Worm (Caenorhabditis elegans): ENCODE data around the gene clec-83.

Gene clec-83

DNA sequence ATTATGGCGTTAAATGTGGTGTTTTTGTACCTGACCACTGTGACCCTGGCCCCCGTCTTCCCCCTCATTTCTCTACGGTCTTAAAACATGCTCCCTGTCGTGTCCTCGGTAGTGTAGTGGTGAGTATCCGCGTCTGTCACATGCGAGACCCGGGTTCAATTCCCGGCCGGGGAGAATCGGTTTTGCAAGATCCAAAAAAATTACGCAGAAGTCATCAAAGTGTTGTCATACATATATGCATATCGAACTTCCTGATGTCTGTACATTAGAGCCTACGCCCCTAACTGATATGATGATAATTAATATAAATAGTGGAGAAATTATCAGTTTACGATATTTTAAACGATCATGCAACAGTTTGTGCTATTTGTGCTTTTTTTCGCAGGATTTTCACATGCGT, 35.7 kb downstream of the clec-83 start, which contains the start of gene Y54G2A.45 (continued):
- no peak for TF ChIP-seq ceh-58 (GFP tag; IDR thresholded peaks at IDR 0.05)
- TF ChIP-seq hmg-20 (GFP tag; IDR thresholded peaks at IDR 0.05) = no peak
- TF ChIP-seq egrh-3 (GFP tag; IDR thresholded peaks at IDR 0.05) = peak; percentile 28; the same call in 1 of the 2 replicates
- no peak for TF ChIP-seq gei-17 (GFP tag; optimal IDR thresholded peaks at IDR 0.05)
- no peak for TF ChIP-seq unc-62 (GFP tag; optimal IDR thresholded peaks at IDR 0.05)
- no peak for TF ChIP-seq F10E7.11 (tag; optimal IDR thresholded peaks at IDR 0.05)
- TF ChIP-seq bed-1 (GFP tag; IDR thresholded peaks at IDR 0.05) = no peak
- TF ChIP-seq Y67H2A.10 (GFP tag; conservative IDR thresholded peaks at IDR 0.05) = no peak
- TF ChIP-seq fkh-3 (tag; optimal IDR thresholded peaks at IDR 0.05) = no peak
- peak; percentile 93 for TF ChIP-seq egl-44 (GFP tag; IDR thresholded peaks at IDR 0.05)
- TF ChIP-seq ekl-4 (GFP tag; IDR thresholded peaks at IDR 0.05) = peak; percentile 68; the same call in 1 of the 2 replicates
- peak; percentile 93 for TF ChIP-seq rpc-1 (optimal IDR thresholded peaks at IDR 0.05)
- TF ChIP-seq rpc-1 (tag; optimal IDR thresholded peaks at IDR 0.05) = peak; percentile 95
- peak; percentile 59 for TF ChIP-seq lsl-1 (GFP tag; optimal IDR thresholded peaks at IDR 0.05)
- TF ChIP-seq tbp1 (GFP tag; optimal IDR thresholded peaks at IDR 0.05) = peak; percentile 94
- no peak for TF ChIP-seq dpl-1 (GFP tag; optimal IDR thresholded peaks at IDR 0.05)
- no peak for TF ChIP-seq F39B2.1 (GFP tag; IDR thresholded peaks at IDR 0.05)
- no peak for TF ChIP-seq Y79H2A.3 (GFP tag; conservative IDR thresholded peaks at IDR 0.05)
- peak; percentile 79 for TF ChIP-seq him-1 (tag; optimal IDR thresholded peaks at IDR 0.05)
- 0 out of 2 replicates have a peak, but pooled peaks have one; percentile 38 for TF ChIP-seq Y53G8AR.9 (GFP tag; conservative IDR thresholded peaks at IDR 0.05)
- peak; percentile 63; the same call in 1 of the 2 replicates for TF ChIP-seq hsf-1 (GFP tag; IDR thresholded peaks at IDR 0.05)
- TF ChIP-seq lsy-27 (tag; optimal IDR thresholded peaks at IDR 0.05; ENCODE audit: borderline replicate concordance, insufficient read depth) = peak; percentile 59
- TF ChIP-seq madf-6 (GFP tag; IDR thresholded peaks at IDR 0.05) = peak; percentile 64
- no peak for TF ChIP-seq C06A6.2 (GFP tag; conservative IDR thresholded peaks at IDR 0.05)
- TF ChIP-seq ztf-26 (tag; optimal IDR thresholded peaks at IDR 0.05) = peak; percentile 43
- TF ChIP-seq egl-18 (GFP tag; IDR thresholded peaks at IDR 0.05) = no peak
- peak; percentile 72 for TF ChIP-seq lin-54 (GFP tag; optimal IDR thresholded peaks at IDR 0.05)
- peak; percentile 88 for TF ChIP-seq repo-1 (tag; optimal IDR thresholded peaks at IDR 0.05)
- peak; percentile 90; the same call in 1 of the 2 replicates for TF ChIP-seq Y56A3A.18 (GFP tag; IDR thresholded peaks at IDR 0.05)
- TF ChIP-seq cebp-2 (GFP tag; IDR thresholded peaks at IDR 0.05) = no peak
- peak; percentile 92 for TF ChIP-seq dox-1 (GFP tag; IDR thresholded peaks at IDR 0.05)
- peak; percentile 60 for TF ChIP-seq athp-1 (tag; optimal IDR thresholded peaks at IDR 0.05)
- peak; percentile 52 for TF ChIP-seq tlf-1 (GFP tag; optimal IDR thresholded peaks at IDR 0.05)
- peak; percentile 56 for TF ChIP-seq zim-3 (tag; optimal IDR thresholded peaks at IDR 0.05)
- TF ChIP-seq hmg-1.2 (GFP tag; IDR thresholded peaks at IDR 0.05) = peak; percentile 64
- TF ChIP-seq zfh-2 (GFP tag; conservative IDR thresholded peaks at IDR 0.05) = peak; percentile 56; the same call in 1 of the 2 replicates
- peak; percentile 57 for TF ChIP-seq unc-130 (GFP tag; optimal IDR thresholded peaks at IDR 0.05)
- TF ChIP-seq akir-1 (GFP tag; optimal IDR thresholded peaks at IDR 0.05) = no peak
- TF ChIP-seq ama-1 (optimal IDR thresholded peaks at IDR 0.05) = no peak
- peak in 1 of 2 experiments; percentile 6 for TF ChIP-seq ama-1 (GFP tag; optimal IDR thresholded peaks at IDR 0.05)
- TF ChIP-seq pha-4 (tag; optimal IDR thresholded peaks at IDR 0.05) = no peak
- no peak for TF ChIP-seq lag-1 (GFP tag; IDR thresholded peaks at IDR 0.05)
- peak; percentile 67 for TF ChIP-seq chd-7 (tag; optimal IDR thresholded peaks at IDR 0.05)
- peak; percentile 94 for TF ChIP-seq nhr-90 (tag; optimal IDR thresholded peaks at IDR 0.05)
- TF ChIP-seq mes-4 (tag; optimal IDR thresholded peaks at IDR 0.05) = peak; percentile 74
- TF ChIP-seq aptf-2 (GFP tag; conservative IDR thresholded peaks at IDR 0.05) = no peak
- peak; percentile 81 for TF ChIP-seq die-1 (tag; optimal IDR thresholded peaks at IDR 0.05)
- no peak for TF ChIP-seq madf-3 (GFP tag; IDR thresholded peaks at IDR 0.05)
- no peak for TF ChIP-seq ccch-3 (GFP tag; optimal IDR thresholded peaks at IDR 0.05)
- peak; percentile 52 for TF ChIP-seq F22D6.2 (tag; optimal IDR thresholded peaks at IDR 0.05)
- peak; percentile 83 for TF ChIP-seq B0336.3 (GFP tag; IDR thresholded peaks at IDR 0.05)
